Fruit fly (Drosophila melanogaster): ENCODE data around the gene Gs1.

Gene Gs1

dm6 chr2L:102161-102761 lies 29.6 kb upstream of the Gs1 start, which contains the start of gene Creld (continued):
- TF ChIP-seq nerfin-1 (tag; optimal IDR thresholded peaks at IDR 0.05) (no peak), CG4854 (GFP tag; optimal IDR thresholded peaks at IDR 0.05) (peak; percentile 29), CG6683 (GFP tag; optimal IDR thresholded peaks at IDR 0.05) (no peak), psq (GFP tag; optimal IDR thresholded peaks at IDR 0.05) (no peak), C15 (GFP tag; IDR thresholded peaks at IDR 0.05) (no peak), dmrt99B (tag; optimal IDR thresholded peaks at IDR 0.05) (no peak), Dfd (GFP tag; optimal IDR thresholded peaks at IDR 0.05) (no peak), sisA (GFP tag; IDR thresholded peaks at IDR 0.05) (no peak), rib (GFP tag; IDR thresholded peaks at IDR 0.05) (peak; percentile 35; the same call in 1 of the 2 replicates), HLH4C (GFP tag; IDR thresholded peaks at IDR 0.05; ENCODE audit: partially characterized antibody) (peak; percentile 100), CG8388 (GFP tag; optimal IDR thresholded peaks at IDR 0.05) (no peak), cg (GFP tag; optimal IDR thresholded peaks at IDR 0.05) (no peak), cato (GFP tag; optimal IDR thresholded peaks at IDR 0.05; ENCODE audit: borderline replicate concordance) (no peak), NC2α (GFP tag; optimal IDR thresholded peaks at IDR 0.05) (no peak), yki (optimal IDR thresholded peaks at IDR 0.05) (no peak), Hr78 (GFP tag; optimal IDR thresholded peaks at IDR 0.05) (peak in 1 of 2 experiments; percentile 98), ranshi (GFP tag; IDR thresholded peaks at IDR 0.05) (no peak), Scr (GFP tag; IDR thresholded peaks at IDR 0.05; ENCODE audit: partially characterized antibody) (peak; percentile 99), Ets65A (GFP tag) (peak; percentile 63), fd3F (GFP tag; optimal IDR thresholded peaks at IDR 0.05) (no peak), CG14050 (GFP tag; IDR thresholded peaks at IDR 0.05) (no peak), dimm (GFP tag; IDR thresholded peaks at IDR 0.05) (no peak), tx (GFP tag; optimal IDR thresholded peaks at IDR 0.05) (no peak), ato (GFP tag; IDR thresholded peaks at IDR 0.05; ENCODE audit: partially characterized antibody) (peak; percentile 99), CG4404 (GFP tag; IDR thresholded peaks at IDR 0.05) (no peak), dati (GFP tag; IDR thresholded peaks at IDR 0.05) (no peak), fru (optimal IDR thresholded peaks at IDR 0.05) (no peak), CG34376 (GFP tag; optimal IDR thresholded peaks at IDR 0.05) (no peak), HmgZ (tag; optimal IDR thresholded peaks at IDR 0.05) (peak; percentile 74), Gsc (GFP tag; IDR thresholded peaks at IDR 0.05) (no peak), sima (GFP tag; optimal IDR thresholded peaks at IDR 0.05) (no peak), CG18262 (tag; optimal IDR thresholded peaks at IDR 0.05) (peak; percentile 44), Optix (GFP tag; IDR thresholded peaks at IDR 0.05) (no peak), mld (GFP tag; IDR thresholded peaks at IDR 0.05; ENCODE audit: partially characterized antibody) (peak; percentile 100), stwl (tag; optimal IDR thresholded peaks at IDR 0.05) (peak; percentile 85), fd64A (GFP tag; optimal IDR thresholded peaks at IDR 0.05) (no peak), ara (GFP tag; IDR thresholded peaks at IDR 0.05) (no peak), B-H1 (GFP tag; IDR thresholded peaks at IDR 0.05) (no peak), Dek (tag; optimal IDR thresholded peaks at IDR 0.05) (no peak), mirr (GFP tag; optimal IDR thresholded peaks at IDR 0.05) (no peak), CG15601 (tag; optimal IDR thresholded peaks at IDR 0.05) (no peak), CG17802 (tag; optimal IDR thresholded peaks at IDR 0.05) (no peak), CG13123 (GFP tag; optimal IDR thresholded peaks at IDR 0.05) (no peak), Sin3A (optimal IDR thresholded peaks at IDR 0.05) (peak; percentile 60), chinmo (GFP tag; IDR thresholded peaks at IDR 0.05; ENCODE audit: partially characterized antibody) (peak; percentile 100; the same call in 3 of the 4 replicates), ac (GFP tag; optimal IDR thresholded peaks at IDR 0.05) (no peak), ftz-f1 (GFP tag; optimal IDR thresholded peaks at IDR 0.05) (no peak), Bgb (GFP tag; IDR thresholded peaks at IDR 0.05; ENCODE audit: partially characterized antibody) (peak; percentile 100), E2f1 (GFP tag; IDR thresholded peaks at IDR 0.05) (no peak), CG8290 (GFP tag; optimal IDR thresholded peaks at IDR 0.05) (no peak), CG8290 (tag; optimal IDR thresholded peaks at IDR 0.05) (no peak), CG4282 (GFP tag; optimal IDR thresholded peaks at IDR 0.05) (no peak)

All from whole organism, embryonic.